Fruit fly (Drosophila melanogaster) ovary, adult (tissue): ENCODE data around the gene CG43897.

Source experiments
- CG17801 ChIP-seq: fragments of 200-800 bp; optimal IDR thresholded peaks from 2 replicates; lab custom pipeline; 2019; ENCODE audit warnings: missing biosample characterization, mild to moderate bottlenecking, missing genetic modification characterization, moderate library complexity; ENCODE audit not compliant: partially characterized antibody

CG43897 gene

dm6 chr3L:9814621-9815020 is 974 bp downstream of the CG43897 start:
- no peak for TF ChIP-seq CG17801

dm6 chr3L:9815705-9816104 is 2.1 kb downstream of the CG43897 start:
- TF ChIP-seq CG17801: no peak

dm6 chr3L:9820248-9820647 is 6.6 kb downstream of the CG43897 start:
- TF ChIP-seq CG17801: no peak

dm6 chr3L:9821138-9821681 is 7.6 kb downstream of the CG43897 start:
- no peak for TF ChIP-seq CG17801

- TF ChIP-seq CG17801: no peak
Observed at dm6 chr3L:9823797-9824196, 10.2 kb downstream of the CG43897 start, which contains the start of gene Ilp5. Gene Ilp5, minus strand, starts transcription at chr3L:9823897.

- TF ChIP-seq CG17801: no peak
Observed at dm6 chr3L:9824226-9824625, 10.6 kb downstream of the CG43897 start.

- no peak for TF ChIP-seq CG17801
Observed at dm6 chr3L:9829154-9829553, 15.5 kb downstream of the CG43897 start.

dm6 chr3L:9829639-9830341 is 16.1 kb downstream of the CG43897 start:
- TF ChIP-seq CG17801: no peak

dm6 chr3L:9832125-9832524 is 18.5 kb downstream of the CG43897 start:
- TF ChIP-seq CG17801: no peak

dm6 chr3L:9836524-9837047 is 22.9 kb downstream of the CG43897 start, which contains the start of gene I-2:
Gene I-2, minus strand, starts transcription at chr3L:9836805.
- no peak for TF ChIP-seq CG17801

dm6 chr3L:9837053-9837452 is 23.4 kb downstream of the CG43897 start:
- TF ChIP-seq CG17801: no peak

dm6 chr3L:9838534-9838933 is 24.9 kb downstream of the CG43897 start, which contains the start of gene Cdk8:
Gene Cdk8, minus strand, starts transcription at chr3L:9838670.
- TF ChIP-seq CG17801: peak; percentile 5

- TF ChIP-seq CG17801: no peak
Observed at dm6 chr3L:9840710-9841109, 27.1 kb downstream of the CG43897 start.

- no peak for TF ChIP-seq CG17801
Observed at dm6 chr3L:9842043-9842442, 28.4 kb downstream of the CG43897 start.

- TF ChIP-seq CG17801: no peak
Observed at dm6 chr3L:9845980-9846538, 32.4 kb downstream of the CG43897 start.

- no peak for TF ChIP-seq CG17801
Observed at dm6 chr3L:9846577-9847342, 33.1 kb downstream of the CG43897 start.

dm6 chr3L:9847420-9847977 is 33.9 kb downstream of the CG43897 start:
- TF ChIP-seq CG17801: no peak
